Worm (Caenorhabditis elegans) whole organism, L2 larva: ENCODE data around the gene rpl-5.

Source experiments
- C34F6.9 ChIP-seq: fragments of 150-350 bp; optimal IDR thresholded peaks from 2 replicates; lab custom pipeline; 2014; ENCODE audit warnings: missing biosample characterization, missing genetic modification characterization
- F13H6.1 ChIP-seq: sonication (generic microtip); optimal IDR thresholded peaks from 2 replicates; lab custom pipeline; 2016; ENCODE audit warnings: missing genetic modification characterization, missing compliant biosample characterization
- Y55F3AM.14 ChIP-seq: fragments of 200-800 bp; sonication (Bioruptor generic); optimal IDR thresholded peaks from 2 replicates; lab custom pipeline; 2018; ENCODE audit warnings: mild to moderate bottlenecking, missing genetic modification characterization, missing compliant biosample characterization
- ZK546.5 ChIP-seq: sonication (generic microtip); optimal IDR thresholded peaks from 2 replicates; lab custom pipeline; 2017; ENCODE audit warnings: missing biosample characterization, missing genetic modification characterization
- aly-2 ChIP-seq: fragments of 150-350 bp; optimal IDR thresholded peaks from 2 replicates; lab custom pipeline; 2014; ENCODE audit warnings: missing biosample characterization, missing genetic modification characterization
- ama-1 ChIP-seq: fragments of 150-350 bp; optimal IDR thresholded peaks from 2 replicates; lab custom pipeline; 2018; ENCODE audit warnings: inconsistent platforms
- blmp-1 ChIP-seq: sonication (generic microtip); optimal IDR thresholded peaks from 2 replicates; lab custom pipeline; 2017; ENCODE audit warnings: missing genetic modification characterization, mild to moderate bottlenecking, missing compliant biosample characterization, antibody characterized with exemption, moderate library complexity; ENCODE audit not compliant: insufficient read depth
- ceh-16 ChIP-seq: fragments of 150-350 bp; optimal IDR thresholded peaks from 2 replicates; lab custom pipeline; 2014; ENCODE audit warnings: missing biosample characterization, missing genetic modification characterization
- crh-2 ChIP-seq: sonication (generic microtip); optimal IDR thresholded peaks from 2 replicates; lab custom pipeline; 2017; ENCODE audit warnings: missing biosample characterization, missing genetic modification characterization
- egl-27 ChIP-seq: sonication (generic microtip); optimal IDR thresholded peaks from 3 replicates; lab custom pipeline; 2017; ENCODE audit warnings: missing biosample characterization, missing genetic modification reagents, missing genetic modification characterization
- elt-1 ChIP-seq: fragments of 150-350 bp; optimal IDR thresholded peaks from 2 replicates; lab custom pipeline; 2014; ENCODE audit warnings: missing biosample characterization, missing genetic modification characterization
- gmeb-1 ChIP-seq: fragments of 150-350 bp; optimal IDR thresholded peaks from 2 replicates; lab custom pipeline; 2014; ENCODE audit warnings: missing biosample characterization, missing genetic modification characterization
- lin-11 ChIP-seq: fragments of 150-350 bp; sonication (generic microtip); optimal IDR thresholded peaks from 2 replicates; lab custom pipeline; 2014; ENCODE audit warnings: missing biosample characterization, missing genetic modification characterization, inconsistent platforms, mixed read lengths
- lin-13 ChIP-seq: fragments of 150-350 bp; optimal IDR thresholded peaks from 2 replicates; lab custom pipeline; 2014; ENCODE audit warnings: missing biosample characterization, missing genetic modification reagents, missing genetic modification characterization
- mab-5 ChIP-seq: fragments of 150-350 bp; optimal IDR thresholded peaks from 2 replicates; lab custom pipeline; 2014; ENCODE audit warnings: missing biosample characterization, missing genetic modification characterization
- mbf-1 ChIP-seq: sonication (generic microtip); optimal IDR thresholded peaks from 2 replicates; lab custom pipeline; 2017; ENCODE audit warnings: missing biosample characterization, missing genetic modification characterization
- mdl-1 ChIP-seq, 2 experiments: fragments of 150-350 bp in 1 of 2; sonication (generic microtip) in 1 of 2; optimal IDR thresholded peaks; 2 replicates each; lab custom pipeline; 2017; ENCODE audit warnings: missing biosample characterization in 2 of 2, missing genetic modification characterization in 2 of 2
- nhr-10 ChIP-seq: sonication (generic microtip); optimal IDR thresholded peaks from 2 replicates; lab custom pipeline; 2017; ENCODE audit warnings: missing biosample characterization, missing genetic modification characterization
- nhr-11 ChIP-seq: fragments of 150-350 bp; optimal IDR thresholded peaks from 2 replicates; lab custom pipeline; 2014; ENCODE audit warnings: missing biosample characterization, missing genetic modification characterization
- nhr-12 ChIP-seq: fragments of 150-350 bp; optimal IDR thresholded peaks from 2 replicates; lab custom pipeline; 2014; ENCODE audit warnings: missing biosample characterization, missing genetic modification characterization
- nhr-129 ChIP-seq: fragments of 150-350 bp; optimal IDR thresholded peaks from 2 replicates; lab custom pipeline; 2014; ENCODE audit warnings: missing biosample characterization, missing genetic modification characterization
- nhr-21 ChIP-seq: fragments of 150-350 bp; optimal IDR thresholded peaks from 2 replicates; lab custom pipeline; 2014; ENCODE audit warnings: missing biosample characterization, missing genetic modification characterization
- nhr-23 ChIP-seq: fragments of 150-350 bp; optimal IDR thresholded peaks from 2 replicates; lab custom pipeline; 2014; ENCODE audit warnings: missing biosample characterization, missing genetic modification reagents, missing genetic modification characterization
- nhr-25 ChIP-seq: fragments of 150-350 bp; sonication (generic microtip); optimal IDR thresholded peaks from 3 replicates; lab custom pipeline; 2014; ENCODE audit warnings: missing biosample characterization, missing genetic modification characterization
- nhr-6 ChIP-seq: fragments of 150-350 bp; optimal IDR thresholded peaks from 2 replicates; lab custom pipeline; 2014; ENCODE audit warnings: missing biosample characterization, missing genetic modification characterization
- nhr-77 ChIP-seq: fragments of 150-350 bp; optimal IDR thresholded peaks from 2 replicates; lab custom pipeline; 2014; ENCODE audit warnings: missing biosample characterization, missing genetic modification characterization
- skn-1 ChIP-seq: sonication (generic microtip); optimal IDR thresholded peaks from 2 replicates; lab custom pipeline; 2017; ENCODE audit warnings: missing biosample characterization, missing genetic modification characterization
- sma-3 ChIP-seq: sonication (generic microtip); optimal IDR thresholded peaks from 2 replicates; lab custom pipeline; 2016; ENCODE audit warnings: missing genetic modification reagents, missing genetic modification characterization, missing compliant biosample characterization
- sma-9 ChIP-seq, 2 experiments: fragments of 150-350 bp in 1 of 2; sonication (generic microtip) in 1 of 2; optimal IDR thresholded peaks; 2 replicates each; lab custom pipeline; 2014 to 2016; ENCODE audit warnings: missing genetic modification characterization in 2 of 2, mild to moderate bottlenecking in 1 of 2, missing biosample characterization in 1 of 2, missing compliant biosample characterization in 1 of 2, missing genetic modification reagents in 1 of 2, moderate library complexity in 1 of 2
- unc-39 ChIP-seq: fragments of 150-350 bp; optimal IDR thresholded peaks from 2 replicates; lab custom pipeline; 2014; ENCODE audit warnings: missing biosample characterization, missing genetic modification characterization
- unc-55 ChIP-seq: fragments of 150-350 bp; sonication (generic microtip); optimal IDR thresholded peaks from 3 replicates; lab custom pipeline; 2014; ENCODE audit warnings: missing biosample characterization, missing genetic modification reagents, missing genetic modification characterization
- unc-62 ChIP-seq: fragments of 150-350 bp; optimal IDR thresholded peaks from 2 replicates; lab custom pipeline; 2014; ENCODE audit warnings: missing biosample characterization, missing genetic modification reagents, missing genetic modification characterization
- zag-1 ChIP-seq: fragments of 150-350 bp; optimal IDR thresholded peaks from 2 replicates; lab custom pipeline; 2014; ENCODE audit warnings: missing biosample characterization, missing genetic modification characterization
- ztf-1 ChIP-seq: fragments of 200-800 bp; sonication (Bioruptor generic); conservative IDR thresholded peaks from 2 replicates; pipeline ENCODE4 v1.3.6; 2022; ENCODE audit warnings: missing genetic modification characterization, missing compliant biosample characterization

Gene rpl-5

ce11 chrII:8603567-8604359, 34.0 kb downstream of the rpl-5 start, which contains the start of gene suf-1 (continued):
- TF ChIP-seq ama-1 (no peak), nhr-129 (peak; percentile 14), unc-55 (GFP tag; lab: Kevin White, UChicago) (no peak)

- no peak for TF ChIP-seq sma-9 (GFP tag; optimal IDR thresholded peaks at IDR 0.05; lab: Kevin White, UChicago)
- TF ChIP-seq sma-9 (tag; optimal IDR thresholded peaks at IDR 0.05; lab: Kevin White, UChicago) = no peak
- TF ChIP-seq nhr-23 (tag; lab: Kevin White, UChicago) = no peak
- TF ChIP-seq F13H6.1 (tag; lab: Kevin White, UChicago) = no peak
- TF ChIP-seq C34F6.9 (tag; lab: Kevin White, UChicago) = no peak
- no peak for TF ChIP-seq lin-13
- TF ChIP-seq unc-62 = no peak
- TF ChIP-seq ztf-1 (GFP tag; lab: Robert Waterston, UW) = no peak
- TF ChIP-seq mab-5 (tag; lab: Kevin White, UChicago) = no peak
- no peak for TF ChIP-seq lin-11
- no peak for TF ChIP-seq nhr-21
- TF ChIP-seq nhr-6 (tag; lab: Kevin White, UChicago) = no peak
- TF ChIP-seq sma-3 (GFP tag; lab: Kevin White, UChicago) = no peak
- no peak for TF ChIP-seq nhr-12 (tag; lab: Kevin White, UChicago)
- no peak for TF ChIP-seq skn-1 (tag; lab: Kevin White, UChicago)
- TF ChIP-seq elt-1 (tag; lab: Kevin White, UChicago) = no peak
These were observed 36.8 kb downstream of the rpl-5 start, which contains the start of gene F28C6.8 for ce11 chrII:8606549-8606948. TSS of gene F28C6.8 (plus strand) at chrII:8606849.

ce11 chrII:8607662-8608061, 37.9 kb downstream of the rpl-5 start, which contains the start of gene F28C6.10:
TSS of gene F28C6.10 (plus strand) at chrII:8607962.
- TF ChIP-seq F13H6.1 (tag; lab: Kevin White, UChicago) = no peak
- no peak for TF ChIP-seq ama-1
- no peak for TF ChIP-seq gmeb-1 (tag; lab: Kevin White, UChicago)
- TF ChIP-seq elt-1 (tag; lab: Kevin White, UChicago) = no peak
- no peak for TF ChIP-seq nhr-11 (tag; lab: Kevin White, UChicago)
- no peak for TF ChIP-seq Y55F3AM.14 (GFP tag; lab: Kevin White, UChicago)
- TF ChIP-seq mdl-1 (tag; optimal IDR thresholded peaks at IDR 0.05; lab: Kevin White, UChicago) = no peak
- TF ChIP-seq crh-2 = no peak
- no peak for TF ChIP-seq aly-2 (tag; lab: Kevin White, UChicago)
- TF ChIP-seq mbf-1 (tag; lab: Kevin White, UChicago) = no peak
- TF ChIP-seq blmp-1 = no peak
- no peak for TF ChIP-seq nhr-12 (tag; lab: Kevin White, UChicago)
- no peak for TF ChIP-seq egl-27
- TF ChIP-seq zag-1 (tag; lab: Kevin White, UChicago) = no peak

- TF ChIP-seq skn-1 (tag; lab: Kevin White, UChicago) = no peak
- no peak for TF ChIP-seq mab-5 (tag; lab: Kevin White, UChicago)
- TF ChIP-seq ama-1 = no peak
- TF ChIP-seq mdl-1 (tag; optimal IDR thresholded peaks at IDR 0.05; lab: Kevin White, UChicago) = no peak
- no peak for TF ChIP-seq unc-39 (tag; lab: Kevin White, UChicago)
- no peak for TF ChIP-seq lin-13
- no peak for TF ChIP-seq nhr-25 (tag; lab: Kevin White, UChicago)
- TF ChIP-seq sma-3 (GFP tag; lab: Kevin White, UChicago) = no peak
These were observed 40.4 kb downstream of the rpl-5 start, which contains the start of gene F28C6.9 for ce11 chrII:8610085-8610484. TSS of gene F28C6.9 (minus strand) at chrII:8610185.

ce11 chrII:8610585-8610984, 40.9 kb downstream of the rpl-5 start:
- TF ChIP-seq nhr-12 (tag; lab: Kevin White, UChicago) (no peak), nhr-6 (tag; lab: Kevin White, UChicago) (no peak), blmp-1 (no peak), ztf-1 (GFP tag; lab: Robert Waterston, UW) (no peak), aly-2 (tag; lab: Kevin White, UChicago) (no peak), ZK546.5 (no peak), crh-2 (no peak), nhr-11 (tag; lab: Kevin White, UChicago) (no peak), elt-1 (tag; lab: Kevin White, UChicago) (no peak), mdl-1 (tag; optimal IDR thresholded peaks at IDR 0.05; lab: Kevin White, UChicago) (no peak), nhr-10 (tag; lab: Kevin White, UChicago) (no peak), nhr-77 (tag; lab: Kevin White, UChicago) (no peak), skn-1 (tag; lab: Kevin White, UChicago) (no peak), unc-55 (GFP tag; lab: Kevin White, UChicago) (no peak), ceh-16 (tag; lab: Kevin White, UChicago) (no peak)
